Fruit fly (Drosophila melanogaster): ENCODE results near the gene CG46525.

Gene CG46525

DNA sequence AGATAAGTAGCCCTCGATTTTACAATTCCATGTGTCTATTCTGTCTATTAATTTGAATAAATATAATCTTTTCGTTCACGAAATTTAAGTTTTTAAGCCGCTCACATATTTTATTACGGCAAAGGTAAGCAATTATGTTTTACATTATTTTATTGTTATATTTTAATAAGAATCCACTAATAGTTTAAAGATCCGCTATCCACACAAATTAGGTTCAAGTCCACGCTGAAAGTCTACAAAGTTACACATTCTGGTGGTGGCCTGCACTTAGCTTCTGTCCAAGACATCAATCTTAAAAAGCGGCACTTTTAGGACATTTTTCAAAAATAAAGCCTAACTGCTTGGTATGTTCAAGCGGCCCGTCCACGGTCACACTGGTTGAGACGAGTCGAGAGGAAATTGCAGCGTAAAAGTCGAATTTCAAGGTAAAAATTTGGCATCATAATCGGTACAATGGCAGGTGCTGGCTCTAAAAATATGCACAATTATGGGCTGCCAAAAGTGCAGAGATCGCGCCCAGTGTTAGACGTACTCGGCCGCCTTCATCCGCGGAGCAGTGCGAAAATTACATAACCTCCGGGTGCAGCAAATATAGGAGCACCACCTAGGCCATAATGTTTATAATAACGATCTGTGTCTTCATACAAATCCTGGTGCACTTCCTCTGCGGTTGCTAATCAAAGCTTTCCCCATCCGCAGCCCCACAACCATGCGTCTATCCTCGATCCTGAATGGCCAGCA, at the start of gene CG46525, which contains the start of gene UQCR-Q (continued):
- TF ChIP-seq salm (tag; optimal IDR thresholded peaks at IDR 0.05) (no peak), CG8765 (GFP tag; IDR thresholded peaks at IDR 0.05) (no peak), Ravus (GFP tag; IDR thresholded peaks at IDR 0.05) (no peak), CG8924 (tag; optimal IDR thresholded peaks at IDR 0.05) (peak; percentile 5), pb (GFP tag; optimal IDR thresholded peaks at IDR 0.05) (no peak), stc (GFP tag; IDR thresholded peaks at IDR 0.05) (no peak), B-H2 (GFP tag; optimal IDR thresholded peaks at IDR 0.05) (peak; percentile 59), zfh2 (GFP tag; optimal IDR thresholded peaks at IDR 0.05) (no peak), Nf-YC (tag; optimal IDR thresholded peaks at IDR 0.05) (peak; percentile 25), CrebB (tag; optimal IDR thresholded peaks at IDR 0.05) (peak; percentile 33), crp (GFP tag; optimal IDR thresholded peaks at IDR 0.05) (peak in 1 of 2 experiments; percentile 55), Myb (GFP tag; optimal IDR thresholded peaks at IDR 0.05) (peak; percentile 68), crol (GFP tag; IDR thresholded peaks at IDR 0.05) (no peak), CG17568 (GFP tag; optimal IDR thresholded peaks at IDR 0.05) (no peak), zfh1 (GFP tag; IDR thresholded peaks at IDR 0.05) (no peak), slp2 (GFP tag; optimal IDR thresholded peaks at IDR 0.05) (no peak), CG12155 (GFP tag; optimal IDR thresholded peaks at IDR 0.05) (no peak), Lpt (GFP tag; optimal IDR thresholded peaks at IDR 0.05) (no peak), sd (tag; optimal IDR thresholded peaks at IDR 0.05) (peak; percentile 69), CG13894 (tag; optimal IDR thresholded peaks at IDR 0.05) (peak; percentile 33), CG2129 (GFP tag; IDR thresholded peaks at IDR 0.05; ENCODE audit: partially characterized antibody) (no peak), Dp (GFP tag; optimal IDR thresholded peaks at IDR 0.05) (peak; percentile 82), Nf-YB (GFP tag; optimal IDR thresholded peaks at IDR 0.05) (peak; percentile 13), CG14667 (GFP tag; IDR thresholded peaks at IDR 0.05) (no peak), Aef1 (GFP tag; IDR thresholded peaks at IDR 0.05) (no peak), unpg (GFP tag; optimal IDR thresholded peaks at IDR 0.05) (peak; percentile 6), hth (optimal IDR thresholded peaks at IDR 0.05) (no peak), CG4282 (GFP tag; optimal IDR thresholded peaks at IDR 0.05) (no peak), psq (GFP tag; optimal IDR thresholded peaks at IDR 0.05) (no peak), ken (GFP tag; IDR thresholded peaks at IDR 0.05) (no peak), CG12659 (GFP tag; optimal IDR thresholded peaks at IDR 0.05) (peak; percentile 71), NfI (GFP tag; optimal IDR thresholded peaks at IDR 0.05) (peak; percentile 15), Ssrp (tag; optimal IDR thresholded peaks at IDR 0.05) (no peak), ash1 (GFP tag; optimal IDR thresholded peaks at IDR 0.05) (no peak), tio (GFP tag; optimal IDR thresholded peaks at IDR 0.05) (no peak), onecut (GFP tag; IDR thresholded peaks at IDR 0.05) (no peak), CG4617 (GFP tag; optimal IDR thresholded peaks at IDR 0.05; ENCODE audit: borderline replicate concordance) (peak; percentile 65), chinmo (GFP tag; IDR thresholded peaks at IDR 0.05; ENCODE audit: partially characterized antibody) (peak; percentile 33; the same call in 1 of the 4 replicates), CG3407 (GFP tag; optimal IDR thresholded peaks at IDR 0.05) (no peak), CG10431 (GFP tag; optimal IDR thresholded peaks at IDR 0.05) (no peak), MTF-1 (GFP tag; optimal IDR thresholded peaks at IDR 0.05; ENCODE audit: borderline replicate concordance) (no peak), phol (tag; optimal IDR thresholded peaks at IDR 0.05) (peak; percentile 56), fd64A (GFP tag; optimal IDR thresholded peaks at IDR 0.05) (no peak), CG1603 (tag; optimal IDR thresholded peaks at IDR 0.05) (peak; percentile 72), D19B (GFP tag; optimal IDR thresholded peaks at IDR 0.05) (no peak), CG17328 (GFP tag; IDR thresholded peaks at IDR 0.05) (no peak), pho (GFP tag; optimal IDR thresholded peaks at IDR 0.05) (peak; percentile 1), CTCF (GFP tag; optimal IDR thresholded peaks at IDR 0.05) (peak; percentile 75), CG6175 (GFP tag; IDR thresholded peaks at IDR 0.05) (no peak), CG10209 (GFP tag; optimal IDR thresholded peaks at IDR 0.05) (no peak)
